Worm (Caenorhabditis elegans): ENCODE results near the gene sre-55.
"Not testable (repeated sequence)": the region's sequence is repeated elsewhere in the genome, so short reads cannot be mapped to it uniquely, and the experiment has no call there.

ce11 chrII:12318541-12318940, 10.6 kb upstream of the sre-55 start, which contains the start of gene sre-49:
- TF ChIP-seq nhr-25, nhr-77, ztf-4, ZK546.5, elt-3 (tag; optimal IDR thresholded peaks at IDR 0.05): not testable (repeated sequence)
